Fruit fly (Drosophila melanogaster) whole organism, wandering third instar larva: ENCODE results near the gene ics.

Source experiments
- Abd-B ChIP-seq: fragments of >200 bp; optimal IDR thresholded peaks from 2 replicates; lab custom pipeline; 2017; ENCODE audit warnings: missing biosample characterization, missing genetic modification characterization
- CG9705 ChIP-seq: fragments of 200-800 bp; sonication (Bioruptor generic); optimal IDR thresholded peaks from 2 replicates; lab custom pipeline; 2018; ENCODE audit warnings: missing biosample characterization, mild to moderate bottlenecking, missing genetic modification characterization
- GATAd ChIP-seq: sonication (Bioruptor generic); optimal IDR thresholded peaks from 2 replicates; lab custom pipeline; 2016; ENCODE audit warnings: missing biosample characterization, missing genetic modification characterization
- Hnf4 ChIP-seq: fragments of 200-800 bp; sonication (Bioruptor generic); optimal IDR thresholded peaks from 2 replicates; lab custom pipeline; 2016; ENCODE audit warnings: missing biosample characterization, mild to moderate bottlenecking, missing genetic modification characterization
- Hr78 ChIP-seq: fragments of >200 bp; optimal IDR thresholded peaks from 2 replicates; lab custom pipeline; 2017; ENCODE audit warnings: missing biosample characterization, missing genetic modification characterization
- Mio ChIP-seq: sonication (Bioruptor generic); optimal IDR thresholded peaks from 2 replicates; lab custom pipeline; 2016; ENCODE audit warnings: missing biosample characterization, missing genetic modification characterization
- Myc ChIP-seq: fragments of >200 bp; optimal IDR thresholded peaks from 2 replicates; lab custom pipeline; 2017
- N ChIP-seq: fragments of >200 bp; optimal IDR thresholded peaks from 2 replicates; lab custom pipeline; 2018; ENCODE audit warnings: missing biosample characterization, missing external identifiers, missing genetic modification characterization
- Sp1 ChIP-seq: fragments of 200-800 bp; sonication (Bioruptor generic); optimal IDR thresholded peaks from 3 replicates; lab custom pipeline; 2019; ENCODE audit warnings: missing biosample characterization, mild to moderate bottlenecking, missing genetic modification characterization, moderate library complexity
- h ChIP-seq: fragments of 200-800 bp; sonication (Bioruptor generic); optimal IDR thresholded peaks from 3 replicates; lab custom pipeline; 2016; ENCODE audit warnings: missing biosample characterization, mild to moderate bottlenecking, missing genetic modification characterization
- psq ChIP-seq: fragments of 200-800 bp; sonication (Bioruptor generic); optimal IDR thresholded peaks from 3 replicates; lab custom pipeline; 2017; ENCODE audit warnings: missing biosample characterization, mild to moderate bottlenecking, missing genetic modification characterization, moderate library complexity
- usp ChIP-seq: fragments of >200 bp; optimal IDR thresholded peaks from 2 replicates; lab custom pipeline; 2017; ENCODE audit warnings: missing biosample characterization, missing genetic modification characterization

DNA sequence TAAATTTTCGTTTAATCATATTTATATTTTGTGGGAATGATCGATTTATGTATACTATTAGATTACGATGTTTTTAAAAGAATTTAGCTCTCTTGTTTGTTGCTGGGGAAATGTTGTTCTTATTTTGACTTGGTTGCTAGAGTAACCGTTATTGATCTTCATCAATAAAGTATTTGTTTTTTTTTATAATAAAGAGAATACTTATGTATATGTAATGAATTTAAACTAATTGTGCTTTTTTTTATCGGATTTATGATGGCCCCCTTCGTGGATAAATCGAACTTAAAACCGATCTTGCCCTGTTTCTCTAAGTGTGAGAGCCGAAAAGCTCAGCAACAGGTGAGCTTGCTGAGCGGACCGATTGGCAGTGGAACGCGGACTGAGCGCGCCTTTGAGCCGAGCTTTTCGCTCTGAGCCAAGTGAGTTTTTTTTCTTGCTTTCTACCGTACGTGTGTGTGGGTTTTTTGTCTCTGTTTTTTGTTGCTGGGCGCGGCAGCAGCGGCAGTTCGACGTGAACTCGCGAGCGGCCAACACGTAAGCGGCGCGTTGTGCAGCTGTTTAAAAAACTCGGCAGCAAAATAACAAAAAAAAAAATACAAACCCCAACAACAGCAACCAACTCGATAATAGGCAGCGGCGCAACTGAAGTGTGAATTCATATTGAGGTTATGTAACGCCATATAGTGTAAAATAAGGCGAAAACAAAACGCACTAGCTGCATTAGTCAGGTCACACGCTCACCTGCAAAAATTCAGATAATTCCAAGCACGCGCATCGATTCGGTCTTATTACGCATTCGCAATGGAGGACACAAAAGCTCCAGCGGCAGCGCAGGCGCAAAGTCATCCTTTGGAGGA lies 22.9 kb upstream of the ics start, which contains the start of gene CG18507:
- no peak for TF ChIP-seq psq
- TF ChIP-seq h (GFP tag; lab: Kevin White, UChicago): no peak
- no peak for TF ChIP-seq usp (GFP tag; lab: Kevin White, UChicago)
- TF ChIP-seq Mio: no peak
- TF ChIP-seq CG9705 (GFP tag; lab: Kevin White, UChicago): no peak
- no peak for TF ChIP-seq GATAd
- TF ChIP-seq Hnf4 (GFP tag; lab: Kevin White, UChicago): no peak
- TF ChIP-seq Sp1 (GFP tag; lab: Kevin White, UChicago): no peak
- no peak for TF ChIP-seq Myc
- TF ChIP-seq Abd-B (GFP tag; lab: Kevin White, UChicago): no peak
- no peak for TF ChIP-seq Hr78 (GFP tag; lab: Kevin White, UChicago)
- no peak for TF ChIP-seq N (GFP tag; lab: Kevin White, UChicago)
